Fruit fly (Drosophila melanogaster): Measurements from ENCODE around the gene RpS21.

Gene RpS21

dm6 chr2L:2878859-2879258, 23.0 kb downstream of the RpS21 start, which contains the start of gene RabGGTb (continued):
- TF ChIP-seq hth (optimal IDR thresholded peaks at IDR 0.05) (no peak), CG8359 (GFP tag; optimal IDR thresholded peaks at IDR 0.05; ENCODE audit: borderline replicate concordance) (no peak), jumu (GFP tag; optimal IDR thresholded peaks at IDR 0.05) (peak; percentile 6), CG9817 (tag; optimal IDR thresholded peaks at IDR 0.05) (peak; percentile 27), Poxn (GFP tag; IDR thresholded peaks at IDR 0.05) (0 out of 2 replicates have a peak, but pooled peaks have one; percentile 13), dpn (GFP tag; optimal IDR thresholded peaks at IDR 0.05) (peak; percentile 46 to 54), bowl (GFP tag; IDR thresholded peaks at IDR 0.05) (peak; percentile 46; the same call in 1 of the 2 replicates), CG8944 (GFP tag; optimal IDR thresholded peaks at IDR 0.05) (peak; percentile 43), CG13123 (GFP tag; optimal IDR thresholded peaks at IDR 0.05) (no peak), Rfx (GFP tag; IDR thresholded peaks at IDR 0.05) (peak; percentile 92), tio (GFP tag; optimal IDR thresholded peaks at IDR 0.05) (no peak), CG30020 (tag; optimal IDR thresholded peaks at IDR 0.05) (no peak), CG2116 (GFP tag; optimal IDR thresholded peaks at IDR 0.05) (peak; percentile 25), nau (GFP tag; optimal IDR thresholded peaks at IDR 0.05) (no peak), slou (GFP tag; optimal IDR thresholded peaks at IDR 0.05) (no peak), sug (tag; optimal IDR thresholded peaks at IDR 0.05) (peak; percentile 31), CG5180 (GFP tag; optimal IDR thresholded peaks at IDR 0.05) (peak; percentile 26), CG3407 (GFP tag; optimal IDR thresholded peaks at IDR 0.05) (no peak), her (GFP tag; optimal IDR thresholded peaks at IDR 0.05) (peak; percentile 24), onecut (GFP tag; IDR thresholded peaks at IDR 0.05) (peak; percentile 59), B-H2 (GFP tag; optimal IDR thresholded peaks at IDR 0.05) (peak; percentile 65), CG2199 (GFP tag; IDR thresholded peaks at IDR 0.05) (no peak), Ets97D (GFP tag; optimal IDR thresholded peaks at IDR 0.05) (peak; percentile 11), tin (GFP tag; optimal IDR thresholded peaks at IDR 0.05) (peak; percentile 39), zen2 (GFP tag; IDR thresholded peaks at IDR 0.05; ENCODE audit: partially characterized antibody) (peak; percentile 34; the same call in 1 of the 3 replicates), CG18619 (GFP tag; optimal IDR thresholded peaks at IDR 0.05) (peak; percentile 44), HmgD (GFP tag; optimal IDR thresholded peaks at IDR 0.05) (no peak), ken (GFP tag; IDR thresholded peaks at IDR 0.05) (peak; percentile 72; the same call in 2 of the 3 replicates), HLH4C (GFP tag; IDR thresholded peaks at IDR 0.05; ENCODE audit: partially characterized antibody) (no peak), oc (tag; optimal IDR thresholded peaks at IDR 0.05) (peak; percentile 49), ham (GFP tag; IDR thresholded peaks at IDR 0.05) (0 out of 2 replicates have a peak, but pooled peaks have one; percentile 44), az2 (GFP tag; optimal IDR thresholded peaks at IDR 0.05) (peak; percentile 41), CG14710 (tag; optimal IDR thresholded peaks at IDR 0.05) (peak; percentile 25), Aef1 (GFP tag; IDR thresholded peaks at IDR 0.05) (peak; percentile 58), Bgb (GFP tag; IDR thresholded peaks at IDR 0.05; ENCODE audit: partially characterized antibody) (no peak), CG4707 (GFP tag; optimal IDR thresholded peaks at IDR 0.05) (no peak), Nf-YA (GFP tag; IDR thresholded peaks at IDR 0.05) (no peak), Trl (optimal IDR thresholded peaks at IDR 0.05) (no peak), Trl (GFP tag; optimal IDR thresholded peaks at IDR 0.05) (peak; percentile 35), CG13775 (GFP tag; optimal IDR thresholded peaks at IDR 0.05) (peak; percentile 29), CG6683 (GFP tag; optimal IDR thresholded peaks at IDR 0.05) (no peak), slbo (GFP tag; IDR thresholded peaks at IDR 0.05) (peak; percentile 86), CG34376 (GFP tag; optimal IDR thresholded peaks at IDR 0.05) (peak; percentile 46), salm (tag; optimal IDR thresholded peaks at IDR 0.05) (no peak), CG7271 (tag; optimal IDR thresholded peaks at IDR 0.05) (no peak), Eip74EF (GFP tag; optimal IDR thresholded peaks at IDR 0.05) (no peak), CG12659 (GFP tag; optimal IDR thresholded peaks at IDR 0.05) (peak; percentile 46), CG12299 (tag; optimal IDR thresholded peaks at IDR 0.05) (peak; percentile 40), HLHmδ (GFP tag; optimal IDR thresholded peaks at IDR 0.05) (no peak), Lhr (GFP tag; optimal IDR thresholded peaks at IDR 0.05) (no peak), CG8478 (optimal IDR thresholded peaks at IDR 0.05) (no peak)

All from whole organism, embryonic.